Fruit fly (Drosophila melanogaster): Measurements from ENCODE around the gene CG17754.

CG17754 gene

dm6 chrX:9297661-9298433 lies 47.6 kb downstream of the CG17754 start (continued):
- TF ChIP-seq salr (GFP tag; optimal IDR thresholded peaks at IDR 0.05) (no peak), fd59A (GFP tag; optimal IDR thresholded peaks at IDR 0.05) (no peak), CG10669 (GFP tag; optimal IDR thresholded peaks at IDR 0.05) (no peak), Sox15 (GFP tag; optimal IDR thresholded peaks at IDR 0.05) (no peak), topi (GFP tag; optimal IDR thresholded peaks at IDR 0.05) (peak; percentile 27), Met (GFP tag; optimal IDR thresholded peaks at IDR 0.05) (peak; percentile 18), Sox14 (GFP tag; optimal IDR thresholded peaks at IDR 0.05) (peak; percentile 19), spab (GFP tag; optimal IDR thresholded peaks at IDR 0.05) (no peak), CG11902 (GFP tag; optimal IDR thresholded peaks at IDR 0.05) (no peak), svp (GFP tag) (peak; percentile 14), Gug (GFP tag; IDR thresholded peaks at IDR 0.05) (no peak)
